Fruit fly (Drosophila melanogaster) whole organism, embryonic: ENCODE measurements around the gene Chro.
A peak's percentile ranks its signal among the peaks of the same experiment; 100 is the strongest.

Experiments
- BEAF-32 ChIP-seq: fragments of 200-800 bp; sonication (Bioruptor generic); optimal IDR thresholded peaks from 3 replicates; lab custom pipeline; 2017; ENCODE audit warnings: missing biosample characterization, missing genetic modification characterization, mild to moderate bottlenecking, moderate library complexity, missing genetic modification reagents
- CG11560 ChIP-seq: fragments of 200-800 bp; sonication (Bioruptor generic); IDR thresholded peaks from 3 replicates; pipeline ENCODE4 v1.3.6; 2022; ENCODE audit warnings: missing biosample characterization, missing genetic modification characterization
- CG11695 ChIP-seq: fragments of 200-800 bp; sonication (Bioruptor generic); IDR thresholded peaks from 3 replicates; pipeline ENCODE4 v1.3.6; 2022; ENCODE audit warnings: missing biosample characterization, missing genetic modification characterization
- CG12299 ChIP-seq: fragments of 200-800 bp; sonication (Bioruptor generic); optimal IDR thresholded peaks from 2 replicates; lab custom pipeline; 2018; ENCODE audit warnings: missing biosample characterization, mild to moderate bottlenecking, missing genetic modification characterization
- CG12659 ChIP-seq: fragments of 200-800 bp; sonication (Bioruptor generic); optimal IDR thresholded peaks from 3 replicates; lab custom pipeline; 2017; ENCODE audit warnings: mild to moderate bottlenecking, missing biosample characterization, missing genetic modification reagents, missing genetic modification characterization
- CG12769 ChIP-seq: fragments of 200-800 bp; sonication (Bioruptor generic); optimal IDR thresholded peaks from 2 replicates; lab custom pipeline; 2019; ENCODE audit warnings: missing biosample characterization, mild to moderate bottlenecking, missing genetic modification characterization, moderate library complexity
- CG14860 ChIP-seq: fragments of 200-800 bp; sonication (Bioruptor generic); IDR thresholded peaks from 3 replicates; pipeline ENCODE4 v1.3.6; 2022; ENCODE audit warnings: missing biosample characterization, missing genetic modification characterization; ENCODE audit not compliant: partially characterized antibody
- CG15479 ChIP-seq: fragments of 200-800 bp; sonication (Bioruptor generic); optimal IDR thresholded peaks from 3 replicates; lab custom pipeline; 2019; ENCODE audit warnings: missing biosample characterization, mild to moderate bottlenecking, missing genetic modification characterization, moderate library complexity
- CG16815 ChIP-seq: fragments of 200-800 bp; sonication (Bioruptor generic); optimal IDR thresholded peaks from 3 replicates; lab custom pipeline; 2017; ENCODE audit warnings: missing biosample characterization, mild to moderate bottlenecking, missing genetic modification characterization
- CG17186 ChIP-seq: fragments of 200-800 bp; sonication (Bioruptor generic); optimal IDR thresholded peaks from 3 replicates; lab custom pipeline; 2017; ENCODE audit warnings: missing biosample characterization, missing genetic modification reagents, missing genetic modification characterization
- CG17912 ChIP-seq: fragments of 200-800 bp; sonication (Bioruptor generic); optimal IDR thresholded peaks from 2 replicates; lab custom pipeline; 2018; ENCODE audit warnings: missing biosample characterization, mild to moderate bottlenecking, missing genetic modification characterization
- CG2129 ChIP-seq: fragments of 200-800 bp; sonication (Bioruptor generic); IDR thresholded peaks from 2 replicates; pipeline ENCODE4 v1.3.6; 2022; ENCODE audit warnings: missing biosample characterization, missing genetic modification characterization; ENCODE audit not compliant: partially characterized antibody
- CG3847 ChIP-seq: fragments of 200-800 bp; sonication (Bioruptor generic); IDR thresholded peaks from 2 replicates; pipeline ENCODE4 v1.3.6; 2022; ENCODE audit warnings: missing biosample characterization, missing genetic modification characterization
- CG3995 ChIP-seq: fragments of 200-800 bp; sonication (Bioruptor generic); optimal IDR thresholded peaks from 3 replicates; lab custom pipeline; 2016; ENCODE audit warnings: missing biosample characterization, missing genetic modification characterization
- CG6813 ChIP-seq: fragments of 200-800 bp; sonication (Bioruptor generic); optimal IDR thresholded peaks from 2 replicates; lab custom pipeline; 2017; ENCODE audit warnings: missing biosample characterization, missing genetic modification characterization, mild to moderate bottlenecking, moderate library complexity, missing genetic modification reagents
- CG8924 ChIP-seq: fragments of 200-800 bp; optimal IDR thresholded peaks from 3 replicates; lab custom pipeline; 2019; ENCODE audit warnings: missing biosample characterization, mild to moderate bottlenecking, missing genetic modification characterization, moderate library complexity
- CHES-1-like ChIP-seq: fragments of 200-800 bp; sonication (Bioruptor generic); optimal IDR thresholded peaks from 2 replicates; lab custom pipeline; 2016; ENCODE audit warnings: missing biosample characterization, missing genetic modification characterization
- D19A ChIP-seq: fragments of 200-800 bp; optimal IDR thresholded peaks from 3 replicates; lab custom pipeline; 2019; ENCODE audit warnings: missing biosample characterization, mild to moderate bottlenecking, missing genetic modification characterization, moderate library complexity
- E2f2 ChIP-seq: fragments of 200-800 bp; sonication (Bioruptor generic); IDR thresholded peaks from 2 replicates; pipeline ENCODE4 v1.3.6; 2022; ENCODE audit warnings: missing biosample characterization, missing genetic modification characterization
- MBD-R2 ChIP-seq: fragments of 200-800 bp; sonication (Bioruptor generic); IDR thresholded peaks from 2 replicates; pipeline ENCODE4 v1.3.6; 2022; ENCODE audit warnings: missing biosample characterization, missing genetic modification characterization
- Nf-YC ChIP-seq: fragments of 200-800 bp; optimal IDR thresholded peaks from 3 replicates; lab custom pipeline; 2019; ENCODE audit warnings: missing biosample characterization, mild to moderate bottlenecking, missing genetic modification characterization, moderate library complexity
- Pdp1 ChIP-seq, 2 experiments: fragments of 200-800 bp; sonication (Bioruptor generic); optimal IDR thresholded peaks; 3 replicates each; lab custom pipeline; 2016; ENCODE audit warnings: missing biosample characterization in 2 of 2, missing genetic modification characterization in 2 of 2, mild to moderate bottlenecking in 1 of 2, moderate library complexity in 1 of 2
- Rfx ChIP-seq: fragments of 200-800 bp; sonication (Bioruptor generic); IDR thresholded peaks from 2 replicates; pipeline ENCODE4 v1.3.6; 2022; ENCODE audit warnings: missing biosample characterization, missing genetic modification characterization
- Spps ChIP-seq: fragments of 200-800 bp; sonication (Bioruptor generic); optimal IDR thresholded peaks from 2 replicates; lab custom pipeline; 2018; ENCODE audit warnings: missing biosample characterization, mild to moderate bottlenecking, missing genetic modification characterization
- Stat92E ChIP-seq, 3 experiments: fragments of >200 bp in 2 of 3; fragments of 200-800 bp in 1 of 3; sonication (Bioruptor generic) in 1 of 3; optimal IDR thresholded peaks; 2 replicates each; lab custom pipeline; 2017 to 2019; ENCODE audit warnings: missing biosample characterization in 3 of 3, missing genetic modification characterization in 3 of 3, mild to moderate bottlenecking in 1 of 3, moderate library complexity in 1 of 3
- aop ChIP-seq: fragments of 200-800 bp; sonication (Bioruptor generic); IDR thresholded peaks from 2 replicates; pipeline ENCODE4 v1.3.6; 2022; ENCODE audit warnings: missing biosample characterization, missing genetic modification characterization
- bsh ChIP-seq, 2 experiments: fragments of 200-800 bp; sonication (Bioruptor generic); optimal IDR thresholded peaks; 2 replicates each; lab custom pipeline; 2017 to 2018; ENCODE audit warnings: mild to moderate bottlenecking in 2 of 2, missing biosample characterization in 2 of 2, missing genetic modification characterization in 2 of 2, moderate library complexity in 1 of 2
- cg ChIP-seq: fragments of 200-800 bp; sonication (Bioruptor generic); optimal IDR thresholded peaks from 3 replicates; lab custom pipeline; 2019; ENCODE audit warnings: missing biosample characterization, mild to moderate bottlenecking, missing genetic modification characterization, moderate library complexity
- disco-r ChIP-seq: fragments of 200-800 bp; sonication (Bioruptor generic); optimal IDR thresholded peaks from 2 replicates; lab custom pipeline; 2016; ENCODE audit warnings: missing biosample characterization, missing genetic modification characterization
- gfzf ChIP-seq: fragments of 200-800 bp; sonication (Bioruptor generic); optimal IDR thresholded peaks from 2 replicates; lab custom pipeline; 2016; ENCODE audit warnings: missing biosample characterization, mild to moderate bottlenecking, missing genetic modification characterization, moderate library complexity
- ham ChIP-seq: fragments of 200-800 bp; sonication (Bioruptor generic); IDR thresholded peaks from 2 replicates; pipeline ENCODE4 v1.3.6; 2022; ENCODE audit warnings: missing biosample characterization, missing genetic modification characterization
- her ChIP-seq: fragments of 200-800 bp; sonication (Bioruptor generic); optimal IDR thresholded peaks from 2 replicates; lab custom pipeline; 2016; ENCODE audit warnings: missing biosample characterization, missing genetic modification characterization
- hth ChIP-seq: fragments of >200 bp; optimal IDR thresholded peaks from 2 replicates; lab custom pipeline; 2017; ENCODE audit warnings: inconsistent platforms
- jigr1 ChIP-seq: fragments of 200-800 bp; sonication (Bioruptor generic); IDR thresholded peaks from 3 replicates; pipeline ENCODE4 v1.3.6; 2022; ENCODE audit warnings: missing biosample characterization, missing genetic modification characterization
- lov ChIP-seq, 2 experiments: fragments of 200-800 bp in 1 of 2; fragments of >200 bp in 1 of 2; sonication (Bioruptor generic) in 1 of 2; IDR thresholded peaks in 1 of 2; optimal IDR thresholded peaks in 1 of 2; 2 replicates in 1 of 2; 3 replicates in 1 of 2; pipeline versions ENCODE4 v1.3.6 to Lab custom; 2017 to 2022; ENCODE audit warnings: missing biosample characterization in 1 of 2, missing genetic modification characterization in 1 of 2
- mirr ChIP-seq: fragments of 200-800 bp; sonication (Bioruptor generic); optimal IDR thresholded peaks from 3 replicates; lab custom pipeline; 2018; ENCODE audit warnings: missing biosample characterization, mild to moderate bottlenecking, missing genetic modification characterization
- nerfin-2 ChIP-seq: fragments of 200-800 bp; sonication (Bioruptor generic); IDR thresholded peaks from 2 replicates; pipeline ENCODE4 v1.3.6; 2022; ENCODE audit warnings: missing biosample characterization, missing genetic modification characterization; ENCODE audit not compliant: partially characterized antibody
- nmo ChIP-seq: fragments of 200-800 bp; sonication (Bioruptor generic); optimal IDR thresholded peaks from 2 replicates; lab custom pipeline; 2018; ENCODE audit warnings: missing biosample characterization, mild to moderate bottlenecking, missing genetic modification characterization, moderate library complexity
- sisA ChIP-seq: fragments of 200-800 bp; sonication (Bioruptor generic); IDR thresholded peaks from 2 replicates; pipeline ENCODE4 v1.3.6; 2022; ENCODE audit warnings: missing biosample characterization, missing genetic modification characterization
- sna ChIP-seq: fragments of 200-800 bp; sonication (Bioruptor generic); IDR thresholded peaks from 2 replicates; pipeline ENCODE4 v1.3.6; 2022; ENCODE audit warnings: missing biosample characterization, missing genetic modification characterization; ENCODE audit not compliant: partially characterized antibody
- sug ChIP-seq: fragments of 200-800 bp; optimal IDR thresholded peaks from 2 replicates; lab custom pipeline; 2019; ENCODE audit warnings: missing biosample characterization, mild to moderate bottlenecking, missing genetic modification characterization, moderate library complexity
- tap ChIP-seq: fragments of 200-800 bp; optimal IDR thresholded peaks from 3 replicates; lab custom pipeline; 2019; ENCODE audit warnings: missing biosample characterization, mild to moderate bottlenecking, missing genetic modification characterization, moderate library complexity
- tna ChIP-seq: fragments of 200-800 bp; sonication (Bioruptor generic); IDR thresholded peaks from 2 replicates; pipeline ENCODE4 v1.3.6; 2022; ENCODE audit warnings: missing biosample characterization, missing genetic modification characterization; ENCODE audit not compliant: partially characterized antibody
- twi ChIP-seq: fragments of 200-800 bp; optimal IDR thresholded peaks from 2 replicates; lab custom pipeline; 2019; ENCODE audit warnings: missing biosample characterization, mild to moderate bottlenecking, missing genetic modification characterization, moderate library complexity
- vnd ChIP-seq: fragments of 200-800 bp; sonication (Bioruptor generic); IDR thresholded peaks from 3 replicates; pipeline ENCODE4 v1.3.6; 2022; ENCODE audit warnings: missing biosample characterization, missing genetic modification characterization; ENCODE audit not compliant: partially characterized antibody
- vvl ChIP-seq: fragments of 200-800 bp; sonication (Bioruptor generic); IDR thresholded peaks from 2 replicates; pipeline ENCODE4 v1.3.6; 2022; ENCODE audit warnings: missing biosample characterization, missing genetic modification characterization
- zen ChIP-seq: fragments of 200-800 bp; sonication (Bioruptor generic); optimal IDR thresholded peaks from 3 replicates; lab custom pipeline; 2018; ENCODE audit warnings: missing biosample characterization, mild to moderate bottlenecking, missing genetic modification characterization, moderate library complexity
- zen2 ChIP-seq: fragments of 200-800 bp; sonication (Bioruptor generic); IDR thresholded peaks from 3 replicates; pipeline ENCODE4 v1.3.6; 2022; ENCODE audit warnings: missing biosample characterization, missing genetic modification characterization; ENCODE audit not compliant: partially characterized antibody

The Chro gene

dm6 chr3L:22871845-22872361 lies 6.9 kb downstream of the Chro start, which contains the start of the genes CG11109 and Arf1 (continued):
- TF ChIP-seq zen2 (GFP tag; lab: Robert Waterston, UW) (peak; percentile 61), BEAF-32 (GFP tag; lab: Kevin White, UChicago) (peak; percentile 76), CG12769 (peak; percentile 30), CG14860 (peak; percentile 60), CG6813 (no peak), hth (lab: Kevin White, UChicago) (no peak), jigr1 (GFP tag; lab: Robert Waterston, UW) (no peak), Rfx (peak; percentile 56), CG17186 (peak; percentile 32), bsh (GFP tag; optimal IDR thresholded peaks at IDR 0.05; lab: Kevin White, UChicago) (no peak), Nf-YC (tag; lab: Kevin White, UChicago) (peak; percentile 36), aop (GFP tag; lab: Robert Waterston, UW) (0 out of 2 replicates have a peak, but pooled peaks have one; percentile 37), CG8924 (tag; lab: Kevin White, UChicago) (peak; percentile 30), CG11560 (tag; lab: Robert Waterston, UW) (peak; percentile 92), twi (tag; lab: Kevin White, UChicago) (no peak), tna (peak; percentile 44), CG16815 (GFP tag; lab: Kevin White, UChicago) (no peak), nmo (GFP tag; lab: Kevin White, UChicago) (peak; percentile 19), CG12299 (tag; lab: Kevin White, UChicago) (peak; percentile 42), sisA (GFP tag; lab: Robert Waterston, UW) (no peak), CG17912 (GFP tag; lab: Kevin White, UChicago) (peak; percentile 47), Pdp1 (GFP tag; optimal IDR thresholded peaks at IDR 0.05; lab: Kevin White, UChicago) (peak in 1 of 2 experiments; percentile 7), nerfin-2 (peak; percentile 56; the same call in 1 of the 2 replicates), CG3995 (GFP tag; lab: Kevin White, UChicago) (peak; percentile 83), Stat92E (GFP tag; optimal IDR thresholded peaks at IDR 0.05; lab: Kevin White, UChicago) (peak in 1 of 3 experiments; percentile 15), tap (tag; lab: Kevin White, UChicago) (peak; percentile 7), CG11695 (GFP tag; lab: Robert Waterston, UW) (peak; percentile 25; the same call in 1 of the 3 replicates), gfzf (peak; percentile 7), zen (tag; lab: Kevin White, UChicago) (peak; percentile 0), her (peak; percentile 44), sug (tag; lab: Kevin White, UChicago) (peak; percentile 18), sna (GFP tag; lab: Robert Waterston, UW) (peak; percentile 13), cg (GFP tag; lab: Kevin White, UChicago) (peak; percentile 64), CG15479 (peak; percentile 15), vvl (0 out of 2 replicates have a peak, but pooled peaks have one; percentile 10), mirr (peak; percentile 33), disco-r (no peak), Spps (tag; lab: Kevin White, UChicago) (no peak), lov (optimal IDR thresholded peaks at IDR 0.05; lab: Kevin White, UChicago) (no peak), lov (GFP tag; IDR thresholded peaks at IDR 0.05; lab: Robert Waterston, UW) (no peak), CHES-1-like (no peak), D19A (tag; lab: Kevin White, UChicago) (peak; percentile 1), CG2129 (GFP tag; lab: Robert Waterston, UW) (peak; percentile 47), MBD-R2 (GFP tag; lab: Robert Waterston, UW) (peak; percentile 76), CG12659 (GFP tag; lab: Kevin White, UChicago) (peak; percentile 63), vnd (peak; percentile 59), CG3847 (GFP tag; lab: Robert Waterston, UW) (peak; percentile 45), E2f2 (peak; percentile 61), ham (no peak)
